Fruit fly (Drosophila melanogaster): ENCODE measurements around the gene CG6154.
A peak's percentile ranks its signal among the peaks of the same experiment; 100 is the strongest.

Gene CG6154

DNA sequence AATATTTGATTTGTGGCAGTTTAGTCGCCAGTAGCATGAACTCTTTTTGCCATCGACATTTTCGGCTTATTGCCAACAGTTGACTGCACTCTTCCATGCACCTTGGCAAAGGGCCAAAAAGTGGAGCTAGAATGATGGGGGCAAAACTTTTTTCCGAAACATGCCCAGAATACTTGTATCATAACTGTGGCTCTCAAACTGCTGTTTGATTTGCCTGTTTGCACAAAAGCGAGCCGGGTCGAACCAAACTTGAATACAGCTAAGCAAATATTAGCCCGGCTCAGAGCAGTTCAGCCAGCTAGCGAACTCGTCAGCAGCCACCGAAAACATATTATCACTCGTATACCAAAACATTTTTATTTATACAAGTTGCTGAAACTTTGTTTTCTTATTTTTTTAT is 23.5 kb upstream of the CG6154 start (continued):
- TF ChIP-seq CG42726 (GFP tag; IDR thresholded peaks at IDR 0.05; ENCODE audit: partially characterized antibody) = no peak
- TF ChIP-seq Hand (GFP tag; optimal IDR thresholded peaks at IDR 0.05) = peak; percentile 20
- no peak for TF ChIP-seq otp (GFP tag; IDR thresholded peaks at IDR 0.05)
- no peak for TF ChIP-seq fru (optimal IDR thresholded peaks at IDR 0.05)
- TF ChIP-seq tap (tag; optimal IDR thresholded peaks at IDR 0.05) = no peak
- TF ChIP-seq CG6854 (GFP tag; optimal IDR thresholded peaks at IDR 0.05) = peak; percentile 40
- TF ChIP-seq CG31224 (GFP tag; IDR thresholded peaks at IDR 0.05) = peak; percentile 9; the same call in 1 of the 2 replicates
- TF ChIP-seq vnd (GFP tag; IDR thresholded peaks at IDR 0.05; ENCODE audit: partially characterized antibody) = no peak
- peak; percentile 73 for TF ChIP-seq CG2678 (tag; optimal IDR thresholded peaks at IDR 0.05)
- TF ChIP-seq rib (GFP tag; IDR thresholded peaks at IDR 0.05) = no peak
- TF ChIP-seq CG18619 (GFP tag; optimal IDR thresholded peaks at IDR 0.05) = peak; percentile 67
- peak; percentile 72 for TF ChIP-seq PHDP (tag; optimal IDR thresholded peaks at IDR 0.05)
- TF ChIP-seq ash1 (GFP tag; optimal IDR thresholded peaks at IDR 0.05) = no peak
- TF ChIP-seq jing (GFP tag; optimal IDR thresholded peaks at IDR 0.05) = no peak
- TF ChIP-seq Sox100B (GFP tag; optimal IDR thresholded peaks at IDR 0.05) = peak; percentile 55
- no peak for TF ChIP-seq en (GFP tag; optimal IDR thresholded peaks at IDR 0.05)
- peak; percentile 58; the same call in 1 of the 3 replicates for TF ChIP-seq CG11695 (GFP tag; IDR thresholded peaks at IDR 0.05)
- TF ChIP-seq sob (GFP tag; IDR thresholded peaks at IDR 0.05) = peak; percentile 70
- no peak for TF ChIP-seq CG3995 (GFP tag; optimal IDR thresholded peaks at IDR 0.05)
- TF ChIP-seq Hmr (GFP tag; optimal IDR thresholded peaks at IDR 0.05) = peak; percentile 58
- no peak for TF ChIP-seq Usf (GFP tag; optimal IDR thresholded peaks at IDR 0.05)
- peak; percentile 27 for TF ChIP-seq Camta (GFP tag; optimal IDR thresholded peaks at IDR 0.05)
- peak; percentile 10 for TF ChIP-seq fd64A (GFP tag; optimal IDR thresholded peaks at IDR 0.05)
- peak; percentile 60 for TF ChIP-seq gem (tag; optimal IDR thresholded peaks at IDR 0.05)
- peak; percentile 68 for TF ChIP-seq HHEX (GFP tag; optimal IDR thresholded peaks at IDR 0.05)
- TF ChIP-seq sim (GFP tag; IDR thresholded peaks at IDR 0.05) = no peak
- TF ChIP-seq Abd-B (GFP tag; optimal IDR thresholded peaks at IDR 0.05) = no peak
- TF ChIP-seq pzg (GFP tag; optimal IDR thresholded peaks at IDR 0.05) = no peak
- no peak for TF ChIP-seq ab (GFP tag; optimal IDR thresholded peaks at IDR 0.05)
- no peak for TF ChIP-seq hbn (GFP tag; IDR thresholded peaks at IDR 0.05; ENCODE audit: partially characterized antibody)
- TF ChIP-seq dysf (GFP tag; IDR thresholded peaks at IDR 0.05) = peak; percentile 45; the same call in 1 of the 3 replicates
- TF ChIP-seq bcd (GFP tag; optimal IDR thresholded peaks at IDR 0.05) = peak; percentile 56
- TF ChIP-seq CG32767 (GFP tag; IDR thresholded peaks at IDR 0.05) = peak; percentile 64; the same call in 1 of the 2 replicates
- peak; percentile 52; the same call in 1 of the 2 replicates for TF ChIP-seq CG1024 (GFP tag; IDR thresholded peaks at IDR 0.05)
- TF ChIP-seq CG13287 (GFP tag; IDR thresholded peaks at IDR 0.05; ENCODE audit: partially characterized antibody) = no peak
- no peak for TF ChIP-seq CG18262 (tag; optimal IDR thresholded peaks at IDR 0.05)
- TF ChIP-seq gsb-n (tag; optimal IDR thresholded peaks at IDR 0.05) = no peak
- 0 out of 3 replicates have a peak, but pooled peaks have one; percentile 41 for TF ChIP-seq zfh1 (GFP tag; IDR thresholded peaks at IDR 0.05)
- TF ChIP-seq mld (GFP tag; IDR thresholded peaks at IDR 0.05; ENCODE audit: partially characterized antibody) = no peak
- TF ChIP-seq CoRest (tag; optimal IDR thresholded peaks at IDR 0.05) = peak; percentile 48
- no peak for TF ChIP-seq CG17802 (tag; optimal IDR thresholded peaks at IDR 0.05)
- peak; percentile 29 for TF ChIP-seq CG7786 (GFP tag; optimal IDR thresholded peaks at IDR 0.05)
- no peak for TF ChIP-seq wor (GFP tag; IDR thresholded peaks at IDR 0.05)
- peak; percentile 36 for TF ChIP-seq CG12942 (GFP tag; optimal IDR thresholded peaks at IDR 0.05)
- TF ChIP-seq gfzf (GFP tag; optimal IDR thresholded peaks at IDR 0.05) = no peak
- TF ChIP-seq repo (GFP tag; optimal IDR thresholded peaks at IDR 0.05) = no peak
- TF ChIP-seq klu (GFP tag; IDR thresholded peaks at IDR 0.05) = no peak
- TF ChIP-seq Meics (GFP tag; optimal IDR thresholded peaks at IDR 0.05) = peak; percentile 76
- no peak for TF ChIP-seq CG15696 (tag; optimal IDR thresholded peaks at IDR 0.05)
- TF ChIP-seq CTCF (GFP tag; optimal IDR thresholded peaks at IDR 0.05) = no peak
- TF ChIP-seq grau (tag; optimal IDR thresholded peaks at IDR 0.05) = peak; percentile 17
- no peak for TF ChIP-seq Oaz (GFP tag; IDR thresholded peaks at IDR 0.05)

Measured in whole organism, embryonic.